Fruit fly (Drosophila melanogaster) whole organism, embryonic: ENCODE measurements around the gene Elba1.

Source experiments
- Adf1 ChIP-seq: fragments of 200-800 bp; sonication (Bioruptor generic); IDR thresholded peaks from 2 replicates; pipeline ENCODE4 v1.3.6; 2022; ENCODE audit warnings: missing biosample characterization, missing genetic modification characterization
- C15 ChIP-seq: fragments of 200-800 bp; sonication (Bioruptor generic); IDR thresholded peaks from 3 replicates; pipeline ENCODE4 v1.3.6; 2022; ENCODE audit warnings: missing biosample characterization, missing genetic modification characterization
- CG10431 ChIP-seq: fragments of 200-800 bp; sonication (Bioruptor generic); optimal IDR thresholded peaks from 3 replicates; lab custom pipeline; 2018; ENCODE audit warnings: missing biosample characterization, mild to moderate bottlenecking, missing genetic modification characterization
- CG14441 ChIP-seq: fragments of 200-800 bp; sonication (Bioruptor generic); IDR thresholded peaks from 2 replicates; pipeline ENCODE4 v1.3.6; 2022; ENCODE audit warnings: missing biosample characterization, missing genetic modification characterization
- CG15696 ChIP-seq: fragments of 200-800 bp; sonication (Bioruptor generic); optimal IDR thresholded peaks from 2 replicates; lab custom pipeline; 2019; ENCODE audit warnings: missing biosample characterization, mild to moderate bottlenecking, missing genetic modification characterization, moderate library complexity
- CG16863 ChIP-seq: fragments of 200-800 bp; sonication (Bioruptor generic); optimal IDR thresholded peaks from 3 replicates; lab custom pipeline; 2016; ENCODE audit warnings: missing biosample characterization, missing genetic modification characterization
- CG1792 ChIP-seq: fragments of 200-800 bp; sonication (Bioruptor generic); optimal IDR thresholded peaks from 2 replicates; lab custom pipeline; 2016; ENCODE audit warnings: missing biosample characterization, missing genetic modification characterization
- CG18011 ChIP-seq: fragments of 200-800 bp; sonication (Bioruptor generic); optimal IDR thresholded peaks from 2 replicates; lab custom pipeline; 2017; ENCODE audit warnings: missing biosample characterization, missing genetic modification characterization, mild to moderate bottlenecking, moderate library complexity, missing genotype
- CG2120 ChIP-seq: fragments of 200-800 bp; sonication (Bioruptor generic); optimal IDR thresholded peaks from 3 replicates; lab custom pipeline; 2016; ENCODE audit warnings: missing biosample characterization, missing genetic modification characterization
- CG32767 ChIP-seq: fragments of 200-800 bp; sonication (Bioruptor generic); IDR thresholded peaks from 2 replicates; pipeline ENCODE4 v1.3.6; 2022; ENCODE audit warnings: missing biosample characterization, missing genetic modification characterization
- CG32772 ChIP-seq: fragments of 200-800 bp; sonication (Bioruptor generic); IDR thresholded peaks from 2 replicates; pipeline ENCODE4 v1.3.6; 2022; ENCODE audit warnings: missing biosample characterization, missing genetic modification characterization
- CG34376 ChIP-seq: fragments of 200-800 bp; sonication (Bioruptor generic); optimal IDR thresholded peaks from 2 replicates; lab custom pipeline; 2018; ENCODE audit warnings: missing biosample characterization, mild to moderate bottlenecking, missing genetic modification characterization
- CG5245 ChIP-seq: fragments of 200-800 bp; sonication (Bioruptor generic); optimal IDR thresholded peaks from 3 replicates; lab custom pipeline; 2016; ENCODE audit warnings: missing biosample characterization, missing genetic modification characterization
- CG6689 ChIP-seq: fragments of 200-800 bp; sonication (Bioruptor generic); IDR thresholded peaks from 2 replicates; pipeline ENCODE4 v1.3.6; 2022; ENCODE audit warnings: missing biosample characterization, missing genetic modification characterization
- D ChIP-seq, 2 experiments: fragments of 200-800 bp in 1 of 2; fragments of >200 bp in 1 of 2; sonication (Bioruptor generic) in 1 of 2; optimal IDR thresholded peaks; 2 replicates in 1 of 2; 3 replicates in 1 of 2; lab custom pipeline; 2017; ENCODE audit warnings: mild to moderate bottlenecking in 1 of 2, missing biosample characterization in 1 of 2, missing genetic modification characterization in 1 of 2, missing genetic modification reagents in 1 of 2
- Drgx ChIP-seq: fragments of 200-800 bp; sonication (Bioruptor generic); IDR thresholded peaks from 2 replicates; pipeline ENCODE4 v1.3.6; 2022; ENCODE audit warnings: missing biosample characterization, missing genetic modification characterization
- E2f1 ChIP-seq: fragments of 200-800 bp; sonication (Bioruptor generic); IDR thresholded peaks from 2 replicates; pipeline ENCODE4 v1.3.6; 2022; ENCODE audit warnings: missing biosample characterization, missing genetic modification characterization
- GATAe ChIP-seq: fragments of 200-800 bp; sonication (Bioruptor generic); conservative IDR thresholded peaks from 2 replicates; pipeline ENCODE4 v1.3.6; 2022; ENCODE audit warnings: missing biosample characterization, missing genetic modification characterization
- HLH3B ChIP-seq: fragments of 200-800 bp; sonication (Bioruptor generic); IDR thresholded peaks from 2 replicates; pipeline ENCODE4 v1.3.6; 2022; ENCODE audit warnings: missing biosample characterization, missing genetic modification characterization
- Hey ChIP-seq: fragments of 200-800 bp; sonication (Bioruptor generic); optimal IDR thresholded peaks from 3 replicates; lab custom pipeline; 2018; ENCODE audit warnings: missing biosample characterization, mild to moderate bottlenecking, missing genetic modification characterization
- Hr3 ChIP-seq: fragments of 200-800 bp; sonication (Bioruptor generic); optimal IDR thresholded peaks from 3 replicates; lab custom pipeline; 2016; ENCODE audit warnings: missing biosample characterization, missing genetic modification characterization
- Hr39 ChIP-seq: fragments of >200 bp; optimal IDR thresholded peaks from 2 replicates; lab custom pipeline; 2017
- Jarid2 ChIP-seq: fragments of 200-800 bp; sonication (Bioruptor generic); optimal IDR thresholded peaks from 3 replicates; lab custom pipeline; 2017; ENCODE audit warnings: mild to moderate bottlenecking, missing biosample characterization, missing genetic modification reagents, missing genetic modification characterization
- MBD-R2 ChIP-seq: fragments of 200-800 bp; sonication (Bioruptor generic); IDR thresholded peaks from 2 replicates; pipeline ENCODE4 v1.3.6; 2022; ENCODE audit warnings: missing biosample characterization, missing genetic modification characterization
- Meics ChIP-seq: fragments of 200-800 bp; sonication (Bioruptor generic); optimal IDR thresholded peaks from 2 replicates; lab custom pipeline; 2017; ENCODE audit warnings: missing biosample characterization, mild to moderate bottlenecking, missing genetic modification characterization
- Myb ChIP-seq: fragments of 200-800 bp; sonication (Bioruptor generic); optimal IDR thresholded peaks from 2 replicates; lab custom pipeline; 2016; ENCODE audit warnings: missing biosample characterization, missing genetic modification characterization
- Tbp ChIP-seq: fragments of >200 bp; optimal IDR thresholded peaks from 2 replicates; lab custom pipeline; 2018; ENCODE audit warnings: missing biosample characterization, missing genetic modification characterization
- Trl ChIP-seq, 3 experiments: fragments of >200 bp in 2 of 3; fragments of 200-800 bp in 1 of 3; sonication (Bioruptor generic) in 1 of 3; optimal IDR thresholded peaks; 2 replicates in 1 of 3; 3 replicates in 2 of 3; lab custom pipeline; 2016 to 2017; ENCODE audit warnings: missing biosample characterization in 1 of 3, missing genetic modification characterization in 1 of 3
- bsh ChIP-seq, 2 experiments: fragments of 200-800 bp; sonication (Bioruptor generic); optimal IDR thresholded peaks; 2 replicates each; lab custom pipeline; 2017 to 2018; ENCODE audit warnings: mild to moderate bottlenecking in 2 of 2, missing biosample characterization in 2 of 2, missing genetic modification characterization in 2 of 2, moderate library complexity in 1 of 2
- lmd ChIP-seq: fragments of 200-800 bp; sonication (Bioruptor generic); IDR thresholded peaks from 2 replicates; pipeline ENCODE4 v1.3.6; 2022; ENCODE audit warnings: missing biosample characterization, missing genetic modification characterization
- lola ChIP-seq, 3 experiments: fragments of >200 bp in 2 of 3; fragments of 200-800 bp in 1 of 3; sonication (Bioruptor generic) in 1 of 3; optimal IDR thresholded peaks; 2 replicates each; lab custom pipeline; 2017 to 2019; ENCODE audit warnings: missing biosample characterization in 3 of 3, missing genetic modification characterization in 3 of 3, mild to moderate bottlenecking in 1 of 3, moderate library complexity in 1 of 3
- ranshi ChIP-seq: fragments of 200-800 bp; sonication (Bioruptor generic); IDR thresholded peaks from 2 replicates; pipeline ENCODE4 v1.3.6; 2022; ENCODE audit warnings: missing biosample characterization, missing genetic modification characterization
- sens ChIP-seq: fragments of 200-800 bp; sonication (Bioruptor generic); peaks from one replicate; lab custom pipeline; 2016; ENCODE audit warnings: missing biosample characterization, missing genetic modification characterization
- stc ChIP-seq: fragments of 200-800 bp; sonication (Bioruptor generic); IDR thresholded peaks from 2 replicates; pipeline ENCODE4 v1.3.6; 2022; ENCODE audit warnings: missing biosample characterization, missing genetic modification characterization
- unpg ChIP-seq: fragments of 200-800 bp; sonication (Bioruptor generic); optimal IDR thresholded peaks from 3 replicates; lab custom pipeline; 2018; ENCODE audit warnings: missing biosample characterization, mild to moderate bottlenecking, missing genetic modification characterization, moderate library complexity
- zen2 ChIP-seq: fragments of 200-800 bp; sonication (Bioruptor generic); IDR thresholded peaks from 3 replicates; pipeline ENCODE4 v1.3.6; 2022; ENCODE audit warnings: missing biosample characterization, missing genetic modification characterization; ENCODE audit not compliant: partially characterized antibody

Elba1 gene

dm6 chr2L:4650752-4651453, 33.4 kb downstream of the Elba1 start, which contains the start of gene CG3355:
CG3355 (plus strand) TSS chr2L:4651403.
- no peak for TF ChIP-seq unpg (GFP tag; lab: Kevin White, UChicago)
- no peak for TF ChIP-seq Tbp
- TF ChIP-seq Hr39 (lab: Kevin White, UChicago): no peak
- no peak for TF ChIP-seq E2f1 (GFP tag; lab: Robert Waterston, UW)
- TF ChIP-seq HLH3B: no peak
- TF ChIP-seq CG34376 (GFP tag; lab: Kevin White, UChicago): no peak
- TF ChIP-seq CG1792: no peak
- TF ChIP-seq CG16863 (GFP tag; lab: Kevin White, UChicago): no peak
- TF ChIP-seq GATAe (GFP tag; lab: Robert Waterston, UW): no peak
- no peak for TF ChIP-seq CG32767 (GFP tag; lab: Robert Waterston, UW)
- no peak for TF ChIP-seq D (optimal IDR thresholded peaks at IDR 0.05; lab: Kevin White, UChicago)
- no peak for TF ChIP-seq D (GFP tag; optimal IDR thresholded peaks at IDR 0.05; lab: Kevin White, UChicago)
- no peak for TF ChIP-seq Myb (GFP tag; lab: Kevin White, UChicago)
- no peak for TF ChIP-seq zen2 (GFP tag; lab: Robert Waterston, UW)
- no peak for TF ChIP-seq CG6689 (GFP tag; lab: Robert Waterston, UW)
- no peak for TF ChIP-seq stc (GFP tag; lab: Robert Waterston, UW)
- TF ChIP-seq C15: no peak
- TF ChIP-seq Adf1 (GFP tag; lab: Robert Waterston, UW): no peak
- no peak for TF ChIP-seq CG5245 (GFP tag; lab: Kevin White, UChicago)
- no peak for TF ChIP-seq CG15696 (tag; lab: Kevin White, UChicago)
- TF ChIP-seq, all 482 proteins: peak for 0

dm6 chr2L:4648804-4649203, 35.5 kb downstream of the Elba1 start:
- TF ChIP-seq Drgx (GFP tag; lab: Robert Waterston, UW): peak; percentile 59
- TF ChIP-seq sens (GFP tag; lab: Kevin White, UChicago): peak; percentile 88
- TF ChIP-seq bsh (GFP tag; optimal IDR thresholded peaks at IDR 0.05; lab: Kevin White, UChicago): peak in 1 of 2 experiments; percentile 56
- TF ChIP-seq Meics (GFP tag; lab: Kevin White, UChicago): no peak

DNA sequence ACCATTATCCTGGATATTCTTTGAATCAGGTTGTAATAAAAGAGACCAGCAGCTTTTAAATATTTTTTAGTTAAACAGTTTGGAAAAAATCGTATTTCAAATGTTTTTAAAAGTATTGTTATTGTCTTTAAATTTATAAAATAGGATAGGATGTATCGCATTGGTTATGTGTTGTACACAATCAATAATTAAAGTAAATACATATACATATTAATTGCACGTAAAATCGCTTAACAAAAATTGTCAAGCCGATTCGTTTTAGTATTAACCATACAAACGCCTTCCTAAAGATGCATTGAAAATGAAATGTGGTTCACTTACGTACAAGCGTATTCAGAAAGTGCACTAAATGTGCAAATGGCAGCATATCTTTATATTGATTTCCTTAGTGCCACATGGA, 37.5 kb downstream of the Elba1 start, which contains the start of gene CG43798:
TSS of gene CG43798 (plus strand) at position 301 of the 400 bp plus-strand sequence.
- no peak for TF ChIP-seq lmd (GFP tag; lab: Robert Waterston, UW)
- no peak for TF ChIP-seq CG14441 (GFP tag; lab: Robert Waterston, UW)
- no peak for TF ChIP-seq Jarid2 (GFP tag; lab: Kevin White, UChicago)
- TF ChIP-seq CG18011 (GFP tag; lab: Kevin White, UChicago): no peak
- no peak for TF ChIP-seq CG2120
- TF ChIP-seq Hr3 (GFP tag; lab: Kevin White, UChicago): no peak
- TF ChIP-seq ranshi (GFP tag; lab: Robert Waterston, UW): no peak
- no peak for TF ChIP-seq lola (GFP tag; optimal IDR thresholded peaks at IDR 0.05; lab: Kevin White, UChicago)
- no peak for TF ChIP-seq CG32772 (GFP tag; lab: Robert Waterston, UW)
- TF ChIP-seq Trl (optimal IDR thresholded peaks at IDR 0.05; lab: Kevin White, UChicago): no peak
- TF ChIP-seq Trl (GFP tag; optimal IDR thresholded peaks at IDR 0.05; lab: Kevin White, UChicago): no peak
- no peak for TF ChIP-seq MBD-R2 (GFP tag; lab: Robert Waterston, UW)
- no peak for TF ChIP-seq CG10431 (GFP tag; lab: Kevin White, UChicago)
- no peak for TF ChIP-seq Hey (tag; lab: Kevin White, UChicago)
- no peak for TF ChIP-seq zen2 (GFP tag; lab: Robert Waterston, UW)
